Worm (Caenorhabditis elegans) whole organism, L3 larva: ENCODE data around the gene dpf-4.

Experiments used
- daf-12 ChIP-seq: fragments of 150-350 bp; optimal IDR thresholded peaks from 2 replicates; lab custom pipeline; 2014; ENCODE audit warnings: missing biosample characterization, missing genetic modification reagents, missing genetic modification characterization
- fkh-2 ChIP-seq: fragments of 150-350 bp; optimal IDR thresholded peaks from 2 replicates; lab custom pipeline; 2014; ENCODE audit warnings: missing biosample characterization, missing genetic modification reagents, missing genetic modification characterization
- fos-1 ChIP-seq: fragments of 150-350 bp; optimal IDR thresholded peaks from 2 replicates; lab custom pipeline; 2014; ENCODE audit warnings: missing biosample characterization, missing genetic modification characterization
- lsy-12 ChIP-seq: sonication (generic microtip); optimal IDR thresholded peaks from 2 replicates; lab custom pipeline; 2016; ENCODE audit warnings: mild to moderate bottlenecking, missing genetic modification characterization, missing compliant biosample characterization
- pha-4 ChIP-seq: fragments of 150-350 bp; optimal IDR thresholded peaks from 2 replicates; lab custom pipeline; 2014; ENCODE audit warnings: missing biosample characterization, missing genetic modification reagents, missing genetic modification characterization

DNA sequence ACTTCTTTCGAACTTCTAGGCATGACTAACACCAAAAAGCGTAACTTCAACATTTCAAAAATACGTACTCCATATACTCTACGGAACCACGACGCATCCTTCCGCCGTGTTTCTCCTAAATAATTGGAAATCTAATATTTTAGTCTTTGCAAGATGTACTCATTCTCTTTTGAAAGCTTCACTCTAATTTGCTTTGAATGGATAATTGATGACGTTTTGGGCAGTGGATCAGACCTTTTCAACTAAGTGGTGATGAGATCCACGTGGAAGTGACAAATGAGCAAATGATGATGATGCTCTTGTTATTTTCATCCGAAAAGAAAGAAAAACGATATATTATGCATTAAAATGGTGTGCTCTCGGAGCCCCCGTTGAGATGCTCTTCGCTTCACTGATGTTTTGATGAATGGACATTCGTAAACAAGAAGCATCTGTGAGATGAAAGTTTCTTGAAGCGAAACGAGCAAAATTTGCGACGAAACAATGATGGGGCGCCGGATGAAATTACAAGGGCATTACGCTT is 34.6 kb upstream of the dpf-4 start:
- TF ChIP-seq fkh-2 (tag; lab: Kevin White, UChicago) (no peak), daf-12 (tag; lab: Kevin White, UChicago) (no peak), pha-4 (tag; lab: Kevin White, UChicago) (no peak), fos-1 (tag; lab: Kevin White, UChicago) (no peak), lsy-12 (tag; lab: Kevin White, UChicago) (no peak)
